Worm (Caenorhabditis elegans) whole organism, mixed stage, embryonic: ENCODE data around the gene C33D9.10.

Experiments
- ces-1 ChIP-seq: fragments of 150-350 bp; optimal IDR thresholded peaks from 2 replicates; lab custom pipeline; 2014; ENCODE audit warnings: missing biosample characterization, missing genetic modification reagents, missing genetic modification characterization
- lsy-2 ChIP-seq: fragments of 150-350 bp; optimal IDR thresholded peaks from 2 replicates; lab custom pipeline; 2014; ENCODE audit warnings: missing biosample characterization, missing genetic modification characterization
- nhr-237 ChIP-seq: fragments of 150-350 bp; optimal IDR thresholded peaks from 2 replicates; lab custom pipeline; 2014; ENCODE audit warnings: missing biosample characterization, missing genetic modification characterization
- nhr-28 ChIP-seq: fragments of 150-350 bp; optimal IDR thresholded peaks from 2 replicates; lab custom pipeline; 2014; ENCODE audit warnings: missing biosample characterization, missing genetic modification characterization
- sptf-1 ChIP-seq: sonication (generic microtip); optimal IDR thresholded peaks from 2 replicates; lab custom pipeline; 2017; ENCODE audit warnings: mild to moderate bottlenecking, missing genetic modification characterization, moderate library complexity, missing compliant biosample characterization
- unc-62 ChIP-seq: fragments of 150-350 bp; optimal IDR thresholded peaks from 2 replicates; lab custom pipeline; 2014; ENCODE audit warnings: missing biosample characterization, missing genetic modification reagents, missing genetic modification characterization
- ztf-11 ChIP-seq: fragments of 150-350 bp; optimal IDR thresholded peaks from 2 replicates; lab custom pipeline; 2014; ENCODE audit warnings: missing biosample characterization, missing genetic modification characterization

- TF ChIP-seq ztf-11 (tag; lab: Kevin White, UChicago) (no peak), sptf-1 (no peak), ces-1 (GFP tag; lab: Kevin White, UChicago) (peak; percentile 11), unc-62 (GFP tag; lab: Kevin White, UChicago) (no peak), lsy-2 (no peak), nhr-237 (tag; lab: Kevin White, UChicago) (no peak), nhr-28 (tag; lab: Kevin White, UChicago) (no peak)
Observed at ce11 chrIV:8786654-8787053, 1.3 kb downstream of the C33D9.10 start, which contains the start of gene C33D9.8.
